Worm (Caenorhabditis elegans): Measurements from ENCODE around the gene T04B2.7.

DNA sequence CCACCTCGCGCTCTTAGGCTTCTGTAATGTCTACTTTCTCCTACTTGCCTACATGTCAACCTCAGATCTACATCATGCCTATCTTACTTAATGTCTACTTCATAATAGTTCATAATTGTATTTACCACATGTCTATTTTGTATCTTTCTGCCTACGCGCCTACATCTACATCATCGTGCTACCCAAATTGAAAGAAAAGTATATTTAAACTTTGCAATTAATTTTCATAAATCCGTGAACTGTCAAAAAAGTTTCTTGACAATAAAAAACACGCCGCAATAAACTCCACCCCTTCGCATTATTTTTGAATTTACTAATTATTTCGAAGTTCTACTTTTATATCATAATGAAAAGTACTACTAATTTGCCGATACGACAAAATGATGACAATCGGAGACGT is 33.0 kb downstream of the T04B2.7 start, which contains the start of gene F44D12.8:
- TF ChIP-seq snpc-4 (tag; optimal IDR thresholded peaks at IDR 0.05), result no peak
- no peak for TF ChIP-seq ama-1 (optimal IDR thresholded peaks at IDR 0.05)
- no peak for TF ChIP-seq nhr-237 (tag; optimal IDR thresholded peaks at IDR 0.05)
- TF ChIP-seq zag-1 (tag; optimal IDR thresholded peaks at IDR 0.05), result no peak

All from whole organism, L2 larva.